Fruit fly (Drosophila melanogaster) whole organism, embryonic: ENCODE measurements around the gene CG34125.

Experiments used
- B-H2 ChIP-seq: fragments of 200-800 bp; sonication (Bioruptor generic); optimal IDR thresholded peaks from 2 replicates; lab custom pipeline; 2018; ENCODE audit warnings: missing biosample characterization, mild to moderate bottlenecking, missing genetic modification characterization
- Bdp1 ChIP-seq: fragments of 200-800 bp; sonication (Bioruptor generic); optimal IDR thresholded peaks from 3 replicates; lab custom pipeline; 2016; ENCODE audit warnings: missing biosample characterization, missing genetic modification characterization
- BtbVII ChIP-seq: fragments of 200-800 bp; sonication (Bioruptor generic); optimal IDR thresholded peaks from 3 replicates; lab custom pipeline; 2017; ENCODE audit warnings: missing biosample characterization, mild to moderate bottlenecking, missing genetic modification characterization
- CG10147 ChIP-seq: fragments of 200-800 bp; sonication (Bioruptor generic); optimal IDR thresholded peaks from 2 replicates; lab custom pipeline; 2019; ENCODE audit warnings: missing biosample characterization, mild to moderate bottlenecking, missing genetic modification characterization, moderate library complexity
- CG12659 ChIP-seq: fragments of 200-800 bp; sonication (Bioruptor generic); optimal IDR thresholded peaks from 3 replicates; lab custom pipeline; 2017; ENCODE audit warnings: mild to moderate bottlenecking, missing biosample characterization, missing genetic modification reagents, missing genetic modification characterization
- CG13123 ChIP-seq: fragments of 200-800 bp; sonication (Bioruptor generic); optimal IDR thresholded peaks from 2 replicates; lab custom pipeline; 2016; ENCODE audit warnings: missing biosample characterization, missing genetic modification characterization
- CG14014 ChIP-seq: fragments of 200-800 bp; sonication (Bioruptor generic); IDR thresholded peaks from 2 replicates; pipeline ENCODE4 v1.3.6; 2022; ENCODE audit warnings: missing biosample characterization, missing genetic modification characterization
- CG14050 ChIP-seq: fragments of 200-800 bp; sonication (Bioruptor generic); IDR thresholded peaks from 3 replicates; pipeline ENCODE4 v1.3.6; 2022; ENCODE audit warnings: missing biosample characterization, missing genetic modification characterization
- CG3065 ChIP-seq: fragments of 200-800 bp; sonication (Bioruptor generic); optimal IDR thresholded peaks from 2 replicates; lab custom pipeline; 2016; ENCODE audit warnings: missing biosample characterization, missing genetic modification characterization
- CG42726 ChIP-seq: fragments of 200-800 bp; sonication (Bioruptor generic); IDR thresholded peaks from 2 replicates; pipeline ENCODE4 v1.3.6; 2022; ENCODE audit warnings: missing biosample characterization, missing genetic modification characterization; ENCODE audit not compliant: partially characterized antibody
- CG4404 ChIP-seq: fragments of 200-800 bp; sonication (Bioruptor generic); IDR thresholded peaks from 2 replicates; pipeline ENCODE4 v1.3.6; 2022; ENCODE audit warnings: missing biosample characterization, missing genetic modification characterization
- CG4707 ChIP-seq: fragments of 200-800 bp; sonication (Bioruptor generic); optimal IDR thresholded peaks from 2 replicates; lab custom pipeline; 2018; ENCODE audit warnings: missing biosample characterization, mild to moderate bottlenecking, missing genetic modification characterization, moderate library complexity
- CG5245 ChIP-seq: fragments of 200-800 bp; sonication (Bioruptor generic); optimal IDR thresholded peaks from 3 replicates; lab custom pipeline; 2016; ENCODE audit warnings: missing biosample characterization, missing genetic modification characterization
- CG6254 ChIP-seq: fragments of 200-800 bp; sonication (Bioruptor generic); optimal IDR thresholded peaks from 3 replicates; lab custom pipeline; 2017; ENCODE audit warnings: mild to moderate bottlenecking, missing biosample characterization, missing genetic modification reagents, missing genetic modification characterization
- CG8359 ChIP-seq: fragments of 200-800 bp; sonication (Bioruptor generic); optimal IDR thresholded peaks from 2 replicates; lab custom pipeline; 2017; ENCODE audit warnings: missing biosample characterization, mild to moderate bottlenecking, missing genetic modification characterization, borderline replicate concordance
- D ChIP-seq, 2 experiments: fragments of 200-800 bp in 1 of 2; fragments of >200 bp in 1 of 2; sonication (Bioruptor generic) in 1 of 2; optimal IDR thresholded peaks; 2 replicates in 1 of 2; 3 replicates in 1 of 2; lab custom pipeline; 2017; ENCODE audit warnings: mild to moderate bottlenecking in 1 of 2, missing biosample characterization in 1 of 2, missing genetic modification characterization in 1 of 2, missing genetic modification reagents in 1 of 2
- Deaf1 ChIP-seq: fragments of 200-800 bp; optimal IDR thresholded peaks from 3 replicates; lab custom pipeline; 2019; ENCODE audit warnings: missing biosample characterization, mild to moderate bottlenecking, missing genetic modification characterization, moderate library complexity
- Dll ChIP-seq: fragments of 200-800 bp; sonication (Bioruptor generic); IDR thresholded peaks from 4 replicates; pipeline ENCODE4 v1.3.6; 2022; ENCODE audit warnings: missing biosample characterization, missing genetic modification characterization; ENCODE audit not compliant: partially characterized antibody
- Dref ChIP-seq: fragments of 200-800 bp; sonication (Bioruptor generic); IDR thresholded peaks from 2 replicates; pipeline ENCODE4 v1.3.6; 2022; ENCODE audit warnings: missing biosample characterization, missing genetic modification characterization
- E2f2 ChIP-seq: fragments of 200-800 bp; sonication (Bioruptor generic); IDR thresholded peaks from 2 replicates; pipeline ENCODE4 v1.3.6; 2022; ENCODE audit warnings: missing biosample characterization, missing genetic modification characterization
- Gug ChIP-seq: fragments of 200-800 bp; sonication (Bioruptor generic); IDR thresholded peaks from 4 replicates; pipeline ENCODE4 v1.3.6; 2022; ENCODE audit warnings: missing biosample characterization, missing genetic modification characterization
- Mrtf ChIP-seq: fragments of 200-800 bp; sonication (Bioruptor generic); IDR thresholded peaks from 3 replicates; pipeline ENCODE4 v1.3.6; 2022; ENCODE audit warnings: missing biosample characterization, missing genetic modification characterization
- Myb ChIP-seq: fragments of 200-800 bp; sonication (Bioruptor generic); optimal IDR thresholded peaks from 2 replicates; lab custom pipeline; 2016; ENCODE audit warnings: missing biosample characterization, missing genetic modification characterization
- Six4 ChIP-seq: fragments of 200-800 bp; sonication (Bioruptor generic); optimal IDR thresholded peaks from 2 replicates; lab custom pipeline; 2016; ENCODE audit warnings: missing biosample characterization, missing genetic modification characterization
- TFAM ChIP-seq: fragments of 200-800 bp; sonication (Bioruptor generic); optimal IDR thresholded peaks from 2 replicates; lab custom pipeline; 2017; ENCODE audit warnings: missing biosample characterization, missing genetic modification characterization, inconsistent platforms
- Tbp ChIP-seq: fragments of >200 bp; optimal IDR thresholded peaks from 2 replicates; lab custom pipeline; 2018; ENCODE audit warnings: missing biosample characterization, missing genetic modification characterization
- YL-1 ChIP-seq: fragments of 200-800 bp; sonication (Bioruptor generic); optimal IDR thresholded peaks from 3 replicates; lab custom pipeline; 2017; ENCODE audit warnings: missing biosample characterization, mild to moderate bottlenecking, missing genetic modification characterization
- abd-A ChIP-seq: fragments of 200-800 bp; sonication (Bioruptor generic); optimal IDR thresholded peaks from 3 replicates; lab custom pipeline; 2019; ENCODE audit warnings: missing biosample characterization, mild to moderate bottlenecking, missing genetic modification characterization, moderate library complexity
- ase ChIP-seq: fragments of 200-800 bp; sonication (Bioruptor generic); IDR thresholded peaks from 3 replicates; pipeline ENCODE4 v1.3.6; 2022; ENCODE audit warnings: missing biosample characterization, missing genetic modification characterization
- ash1 ChIP-seq: fragments of 200-800 bp; sonication (Bioruptor generic); optimal IDR thresholded peaks from 2 replicates; lab custom pipeline; 2018; ENCODE audit warnings: missing biosample characterization, mild to moderate bottlenecking, missing genetic modification characterization
- btn ChIP-seq: fragments of 200-800 bp; sonication (Bioruptor generic); optimal IDR thresholded peaks from 2 replicates; lab custom pipeline; 2016; ENCODE audit warnings: missing biosample characterization, missing genetic modification characterization
- chm ChIP-seq: fragments of 200-800 bp; sonication (Bioruptor generic); IDR thresholded peaks from 2 replicates; pipeline ENCODE4 v1.3.6; 2022; ENCODE audit warnings: missing biosample characterization, missing genetic modification characterization
- crc ChIP-seq: fragments of 200-800 bp; sonication (Bioruptor generic); optimal IDR thresholded peaks from 2 replicates; lab custom pipeline; 2016; ENCODE audit warnings: missing biosample characterization, missing genetic modification characterization
- croc ChIP-seq: fragments of 200-800 bp; sonication (Bioruptor generic); conservative IDR thresholded peaks from 3 replicates; pipeline ENCODE4 v1.3.6; 2022; ENCODE audit warnings: missing biosample characterization, missing genetic modification characterization
- ewg ChIP-seq: fragments of 200-800 bp; sonication (Bioruptor generic); optimal IDR thresholded peaks from 3 replicates; lab custom pipeline; 2017; ENCODE audit warnings: mild to moderate bottlenecking, missing biosample characterization, missing genetic modification reagents, missing genetic modification characterization
- eyg ChIP-seq: fragments of 200-800 bp; sonication (Bioruptor generic); optimal IDR thresholded peaks from 3 replicates; lab custom pipeline; 2016; ENCODE audit warnings: missing biosample characterization, missing genetic modification characterization
- fru ChIP-seq: fragments of >200 bp; optimal IDR thresholded peaks from 2 replicates; lab custom pipeline; 2017
- h ChIP-seq: fragments of >200 bp; optimal IDR thresholded peaks from 2 replicates; lab custom pipeline; 2017
- ham ChIP-seq: fragments of 200-800 bp; sonication (Bioruptor generic); IDR thresholded peaks from 2 replicates; pipeline ENCODE4 v1.3.6; 2022; ENCODE audit warnings: missing biosample characterization, missing genetic modification characterization
- kay ChIP-seq: fragments of 200-800 bp; sonication (Bioruptor generic); optimal IDR thresholded peaks from 2 replicates; lab custom pipeline; 2016; ENCODE audit warnings: missing biosample characterization, missing genetic modification characterization
- luna ChIP-seq: fragments of 200-800 bp; sonication (Bioruptor generic); optimal IDR thresholded peaks from 2 replicates; lab custom pipeline; 2016; ENCODE audit warnings: missing biosample characterization, missing genetic modification characterization
- p53 ChIP-seq: fragments of 200-800 bp; sonication (Bioruptor generic); optimal IDR thresholded peaks from 2 replicates; lab custom pipeline; 2016; ENCODE audit warnings: missing biosample characterization, missing genetic modification characterization
- peb ChIP-seq: fragments of 200-800 bp; sonication (Bioruptor generic); IDR thresholded peaks from 2 replicates; pipeline ENCODE4 v1.3.6; 2022; ENCODE audit warnings: missing biosample characterization, missing genetic modification characterization
- psq ChIP-seq: fragments of 200-800 bp; sonication (Bioruptor generic); optimal IDR thresholded peaks from 2 replicates; lab custom pipeline; 2017; ENCODE audit warnings: missing biosample characterization, missing genetic modification characterization
- salm ChIP-seq: fragments of 200-800 bp; sonication (Bioruptor generic); optimal IDR thresholded peaks from 2 replicates; lab custom pipeline; 2018; ENCODE audit warnings: missing biosample characterization, mild to moderate bottlenecking, missing genetic modification characterization
- sisA ChIP-seq: fragments of 200-800 bp; sonication (Bioruptor generic); IDR thresholded peaks from 2 replicates; pipeline ENCODE4 v1.3.6; 2022; ENCODE audit warnings: missing biosample characterization, missing genetic modification characterization
- so ChIP-seq: fragments of 200-800 bp; sonication (Bioruptor generic); IDR thresholded peaks from 3 replicates; pipeline ENCODE4 v1.3.6; 2022; ENCODE audit warnings: missing biosample characterization, missing genetic modification characterization
- stwl ChIP-seq: fragments of 200-800 bp; sonication (Bioruptor generic); optimal IDR thresholded peaks from 3 replicates; lab custom pipeline; 2018; ENCODE audit warnings: missing biosample characterization, mild to moderate bottlenecking, missing genetic modification characterization, moderate library complexity
- unc-4 ChIP-seq: fragments of 200-800 bp; sonication (Bioruptor generic); IDR thresholded peaks from 2 replicates; pipeline ENCODE4 v1.3.6; 2022; ENCODE audit warnings: missing biosample characterization, missing genetic modification characterization; ENCODE audit not compliant: partially characterized antibody
- vnd ChIP-seq: fragments of 200-800 bp; sonication (Bioruptor generic); IDR thresholded peaks from 3 replicates; pipeline ENCODE4 v1.3.6; 2022; ENCODE audit warnings: missing biosample characterization, missing genetic modification characterization; ENCODE audit not compliant: partially characterized antibody
- z ChIP-seq: fragments of 200-800 bp; sonication (Bioruptor generic); IDR thresholded peaks from 3 replicates; pipeline ENCODE4 v1.3.6; 2022; ENCODE audit warnings: missing biosample characterization, missing genetic modification characterization
- zfh2 ChIP-seq: fragments of 200-800 bp; sonication (Bioruptor generic); optimal IDR thresholded peaks from 2 replicates; lab custom pipeline; 2016; ENCODE audit warnings: missing biosample characterization, missing genetic modification characterization

Gene CG34125

DNA sequence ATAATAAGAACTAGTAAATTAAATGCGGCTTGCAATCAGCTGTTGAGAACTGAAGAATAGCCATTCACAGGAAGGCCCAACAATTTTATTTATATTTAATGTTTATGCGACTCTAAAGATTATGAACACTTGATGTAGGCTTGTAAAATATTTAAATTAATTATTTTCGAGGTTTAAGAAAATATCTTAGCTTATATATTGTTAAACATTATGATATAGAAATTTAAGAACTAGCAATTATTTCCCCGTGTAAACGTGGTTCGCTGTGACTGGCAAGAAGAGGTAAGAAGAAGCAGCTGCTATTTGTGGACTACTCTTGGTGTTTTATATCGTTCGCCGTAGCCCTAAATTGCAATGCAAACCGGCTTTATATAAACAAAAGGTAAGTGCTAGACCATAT is 20.2 kb upstream of the CG34125 start, which contains the start of the genes mRpL24 and betaggt-I (continued):
- TF ChIP-seq D (optimal IDR thresholded peaks at IDR 0.05; lab: Kevin White, UChicago): no peak
- peak; percentile 90 for TF ChIP-seq D (GFP tag; optimal IDR thresholded peaks at IDR 0.05; lab: Kevin White, UChicago)
- TF ChIP-seq vnd (GFP tag; lab: Robert Waterston, UW): no peak
- TF ChIP-seq CG14050 (GFP tag; lab: Robert Waterston, UW): peak; percentile 94
- TF ChIP-seq CG4707 (GFP tag; lab: Kevin White, UChicago): peak; percentile 83
- no peak for TF ChIP-seq h (lab: Kevin White, UChicago)
- peak; percentile 95 for TF ChIP-seq YL-1 (GFP tag; lab: Kevin White, UChicago)
- peak; percentile 86 for TF ChIP-seq CG6254 (GFP tag; lab: Kevin White, UChicago)
- peak; percentile 53 for TF ChIP-seq TFAM (GFP tag; lab: Kevin White, UChicago)
- no peak for TF ChIP-seq p53
- TF ChIP-seq luna (GFP tag; lab: Kevin White, UChicago): peak; percentile 1
- TF ChIP-seq Myb (GFP tag; lab: Kevin White, UChicago): peak; percentile 50
- peak; percentile 92 for TF ChIP-seq BtbVII (GFP tag; lab: Kevin White, UChicago)
- TF ChIP-seq Dll (GFP tag; lab: Robert Waterston, UW): 0 out of 4 replicates have a peak, but pooled peaks have one; percentile 25
- TF ChIP-seq Deaf1 (tag; lab: Kevin White, UChicago): peak; percentile 81
- peak; percentile 92 for TF ChIP-seq Six4 (GFP tag; lab: Kevin White, UChicago)
- peak; percentile 91 for TF ChIP-seq Mrtf (GFP tag; lab: Robert Waterston, UW)
- TF ChIP-seq CG3065 (GFP tag; lab: Kevin White, UChicago): peak; percentile 90
- peak; percentile 77 for TF ChIP-seq Bdp1 (GFP tag; lab: Kevin White, UChicago)
- peak; percentile 89 for TF ChIP-seq Gug (GFP tag; lab: Robert Waterston, UW)
- TF ChIP-seq eyg (GFP tag; lab: Kevin White, UChicago): no peak
- peak; percentile 94 for TF ChIP-seq chm (GFP tag; lab: Robert Waterston, UW)
- TF ChIP-seq CG14014 (GFP tag; lab: Robert Waterston, UW): peak; percentile 96
- TF ChIP-seq CG4404 (GFP tag; lab: Robert Waterston, UW): peak; percentile 85
- peak; percentile 25 for TF ChIP-seq ash1 (GFP tag; lab: Kevin White, UChicago)
- peak; percentile 81 for TF ChIP-seq E2f2 (GFP tag; lab: Robert Waterston, UW)
- TF ChIP-seq CG10147 (GFP tag; lab: Kevin White, UChicago): peak; percentile 96
- peak; percentile 40 for TF ChIP-seq Dref
- no peak for TF ChIP-seq crc
- peak; percentile 96 for TF ChIP-seq B-H2 (GFP tag; lab: Kevin White, UChicago)
- TF ChIP-seq abd-A (tag; lab: Kevin White, UChicago): no peak
- TF ChIP-seq psq (GFP tag; lab: Kevin White, UChicago): peak; percentile 85
- peak; percentile 93 for TF ChIP-seq croc (GFP tag; lab: Robert Waterston, UW)
- peak; percentile 88 for TF ChIP-seq ham (GFP tag; lab: Robert Waterston, UW)
- TF ChIP-seq salm (tag; lab: Kevin White, UChicago): peak; percentile 93
- TF ChIP-seq CG12659 (GFP tag; lab: Kevin White, UChicago): peak; percentile 98
- TF ChIP-seq CG13123 (GFP tag; lab: Kevin White, UChicago): peak; percentile 90
- TF ChIP-seq CG8359 (GFP tag; lab: Kevin White, UChicago): peak; percentile 77
- TF ChIP-seq zfh2 (GFP tag; lab: Kevin White, UChicago): peak; percentile 87
- no peak for TF ChIP-seq Tbp (GFP tag; lab: Kevin White, UChicago)
- peak; percentile 88 for TF ChIP-seq sisA (GFP tag; lab: Robert Waterston, UW)
- TF ChIP-seq unc-4 (GFP tag; lab: Robert Waterston, UW): no peak
- peak; percentile 94 for TF ChIP-seq kay
- TF ChIP-seq ewg (GFP tag; lab: Kevin White, UChicago): peak; percentile 91
- TF ChIP-seq stwl: peak; percentile 69
- TF ChIP-seq fru: no peak
- peak; percentile 86 for TF ChIP-seq CG5245 (GFP tag; lab: Kevin White, UChicago)
- no peak for TF ChIP-seq btn (GFP tag; lab: Kevin White, UChicago)
- peak; percentile 65; the same call in 2 of the 3 replicates for TF ChIP-seq z (GFP tag; lab: Robert Waterston, UW)
- TF ChIP-seq CG42726 (GFP tag; lab: Robert Waterston, UW): no peak
- TF ChIP-seq peb (GFP tag; lab: Robert Waterston, UW): peak; percentile 89
- peak; percentile 97 for TF ChIP-seq ase (GFP tag; lab: Robert Waterston, UW)
- TF ChIP-seq so: peak; percentile 94
